Worm (Caenorhabditis elegans): ENCODE results near the gene F25E2.3.
A peak's percentile ranks its signal among the peaks of the same experiment; 100 is the strongest.

F25E2.3 gene

ce11 chrX:785368-785767 lies 27.6 kb downstream of the F25E2.3 start:
- TF ChIP-seq sox-4 (tag; optimal IDR thresholded peaks at IDR 0.05): peak; percentile 12
- peak; percentile 8 for TF ChIP-seq C16A3.4 (tag; optimal IDR thresholded peaks at IDR 0.05)
- peak; percentile 34 for TF ChIP-seq swsn-7 (tag; optimal IDR thresholded peaks at IDR 0.05)
- TF ChIP-seq nhr-90 (tag; optimal IDR thresholded peaks at IDR 0.05; ENCODE audit: poor library complexity): peak; percentile 58
- TF ChIP-seq blmp-1 (tag; optimal IDR thresholded peaks at IDR 0.05): no peak
- peak; percentile 26 for TF ChIP-seq nhr-20 (tag; optimal IDR thresholded peaks at IDR 0.05)
- TF ChIP-seq rnt-1 (tag; optimal IDR thresholded peaks at IDR 0.05): peak; percentile 51
- no peak for TF ChIP-seq nhr-84 (tag; optimal IDR thresholded peaks at IDR 0.05)
- peak; percentile 75 for TF ChIP-seq dsc-1 (tag; optimal IDR thresholded peaks at IDR 0.05)
- peak; percentile 27 for TF ChIP-seq xbp-1 (tag; optimal IDR thresholded peaks at IDR 0.05)
- TF ChIP-seq ceh-8 (GFP tag; optimal IDR thresholded peaks at IDR 0.05): peak; percentile 29
- no peak for TF ChIP-seq efl-1 (optimal IDR thresholded peaks at IDR 0.05)
- TF ChIP-seq efl-1 (GFP tag; optimal IDR thresholded peaks at IDR 0.05 in 1 of 2): peak in 1 of 2 experiments; percentile 69
- no peak for TF ChIP-seq mdl-1 (tag; optimal IDR thresholded peaks at IDR 0.05)
- no peak for TF ChIP-seq dpl-1 (GFP tag; optimal IDR thresholded peaks at IDR 0.05)
- TF ChIP-seq tbx-2 (tag; optimal IDR thresholded peaks at IDR 0.05): peak; percentile 11
- peak; percentile 13 for TF ChIP-seq irx-1 (tag; optimal IDR thresholded peaks at IDR 0.05)
- peak; percentile 68 for TF ChIP-seq nhr-47 (tag; optimal IDR thresholded peaks at IDR 0.05)
- TF ChIP-seq nhr-85 (tag): peak; percentile 68
- TF ChIP-seq ceh-82 (tag; optimal IDR thresholded peaks at IDR 0.05): peak in 1 of 3 experiments; percentile 34
- TF ChIP-seq aly-2 (tag; optimal IDR thresholded peaks at IDR 0.05): no peak
- TF ChIP-seq snu-23 (GFP tag; optimal IDR thresholded peaks at IDR 0.05): peak; percentile 66

ce11 chrX:784853-785252 lies 28.1 kb downstream of the F25E2.3 start, which contains the start of gene T04G9.6:
Gene T04G9.6, minus strand, starts transcription at chrX:784953.
- TF ChIP-seq pax-3 (tag; optimal IDR thresholded peaks at IDR 0.05): no peak
- no peak for TF ChIP-seq C34B4.2 (tag; optimal IDR thresholded peaks at IDR 0.05)
- no peak for TF ChIP-seq dpl-1 (GFP tag; optimal IDR thresholded peaks at IDR 0.05)
- TF ChIP-seq ceh-90 (tag; optimal IDR thresholded peaks at IDR 0.05): no peak
- TF ChIP-seq unc-130 (tag; optimal IDR thresholded peaks at IDR 0.05): no peak
- no peak for TF ChIP-seq ceh-8 (GFP tag; optimal IDR thresholded peaks at IDR 0.05)
- TF ChIP-seq unc-62 (GFP tag; optimal IDR thresholded peaks at IDR 0.05): no peak
- TF ChIP-seq nhr-11 (tag; optimal IDR thresholded peaks at IDR 0.05): no peak
- no peak for TF ChIP-seq sox-4 (tag; optimal IDR thresholded peaks at IDR 0.05)
- no peak for TF ChIP-seq tbx-2 (tag; optimal IDR thresholded peaks at IDR 0.05)
- no peak for TF ChIP-seq nhr-77 (tag; optimal IDR thresholded peaks at IDR 0.05)

DNA sequence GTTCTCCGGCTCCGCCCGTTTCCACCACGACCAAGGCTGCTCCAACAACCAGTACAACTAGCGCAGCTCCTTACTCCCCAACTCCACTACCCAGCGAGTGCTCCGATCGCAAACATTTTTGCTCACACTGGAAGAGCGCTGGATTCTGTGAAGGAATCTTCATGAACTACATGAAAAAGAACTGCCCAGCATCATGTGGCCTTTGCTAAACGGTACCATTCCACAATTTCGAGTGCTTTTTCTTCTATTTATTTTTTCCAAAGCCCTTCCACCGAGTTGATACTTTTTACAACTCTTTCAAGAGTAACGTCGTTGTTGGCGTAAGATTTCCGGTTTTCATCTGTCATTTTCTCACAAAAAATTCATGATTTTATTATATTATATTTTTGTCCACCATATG lies 32.9 kb downstream of the F25E2.3 start:
- TF ChIP-seq efl-1 (optimal IDR thresholded peaks at IDR 0.05): no peak
- TF ChIP-seq efl-1 (GFP tag; optimal IDR thresholded peaks at IDR 0.05 in 1 of 2): peak in 1 of 2 experiments; percentile 71
- TF ChIP-seq zip-4 (GFP tag; optimal IDR thresholded peaks at IDR 0.05): no peak

DNA sequence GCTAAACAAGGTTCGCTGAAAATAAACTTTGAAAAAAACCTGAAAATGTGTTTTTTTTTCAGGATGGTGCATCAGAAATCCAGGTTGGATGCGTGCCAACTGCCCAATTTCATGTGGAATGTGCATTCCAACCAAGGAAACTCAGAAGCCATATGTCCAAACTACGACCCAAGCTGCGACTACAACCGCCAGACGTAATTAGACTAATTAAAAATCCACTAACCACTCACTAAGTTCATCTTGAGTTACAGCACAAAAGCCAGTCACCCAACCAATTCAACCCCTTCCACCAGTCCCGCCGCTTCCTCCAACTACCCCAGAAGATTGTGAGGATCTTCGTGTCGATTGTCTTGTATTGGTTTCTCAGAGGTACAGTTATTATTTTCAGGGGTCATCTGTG lies 33.7 kb downstream of the F25E2.3 start:
- TF ChIP-seq F16B12.6 (tag; optimal IDR thresholded peaks at IDR 0.05): no peak
- no peak for TF ChIP-seq egl-13 (tag; optimal IDR thresholded peaks at IDR 0.05)
- TF ChIP-seq mab-9 (GFP tag; IDR thresholded peaks at IDR 0.05): no peak
- no peak for TF ChIP-seq lin-13 (GFP tag; optimal IDR thresholded peaks at IDR 0.05)
- no peak for TF ChIP-seq nhr-19 (GFP tag; conservative IDR thresholded peaks at IDR 0.05)
- no peak for TF ChIP-seq lir-3 (tag; optimal IDR thresholded peaks at IDR 0.05; ENCODE audit: poor library complexity)
- TF ChIP-seq sup-37 (GFP tag; optimal IDR thresholded peaks at IDR 0.05): no peak
- TF ChIP-seq unc-98 (GFP tag; IDR thresholded peaks at IDR 0.05): no peak
- no peak for TF ChIP-seq unc-30 (tag; optimal IDR thresholded peaks at IDR 0.05)
- no peak for TF ChIP-seq aha-1 (tag; optimal IDR thresholded peaks at IDR 0.05)
- TF ChIP-seq zag-1 (tag; optimal IDR thresholded peaks at IDR 0.05): no peak
- no peak for TF ChIP-seq ceh-88 (GFP tag; IDR thresholded peaks at IDR 0.05)
- no peak for TF ChIP-seq jun-1 (tag; optimal IDR thresholded peaks at IDR 0.05)
- TF ChIP-seq lin-35 (GFP tag; optimal IDR thresholded peaks at IDR 0.05): no peak
- no peak for TF ChIP-seq nhr-90 (tag; optimal IDR thresholded peaks at IDR 0.05; ENCODE audit: poor library complexity)
- no peak for TF ChIP-seq nhr-11 (tag; optimal IDR thresholded peaks at IDR 0.05)
- TF ChIP-seq Y116A8C.19 (tag; optimal IDR thresholded peaks at IDR 0.05; ENCODE audit: borderline replicate concordance): no peak
- no peak for TF ChIP-seq ceh-82 (tag; optimal IDR thresholded peaks at IDR 0.05)
- no peak for TF ChIP-seq aly-2 (tag; optimal IDR thresholded peaks at IDR 0.05)
- no peak for TF ChIP-seq mep-1 (tag; optimal IDR thresholded peaks at IDR 0.05)

All from whole organism, L1 larva.